Worm (Caenorhabditis elegans) whole organism, L3 larva: ENCODE data around the gene rad-23.

ENCODE experiments used
- R02D3.7 ChIP-seq: fragments of 150-350 bp; optimal IDR thresholded peaks from 2 replicates; lab custom pipeline; 2014; ENCODE audit warnings: missing biosample characterization, missing genetic modification characterization
- ZK546.5 ChIP-seq: sonication (generic microtip); optimal IDR thresholded peaks from 2 replicates; lab custom pipeline; 2017; ENCODE audit warnings: missing biosample characterization, missing genetic modification characterization
- ama-1 ChIP-seq: fragments of 150-350 bp; optimal IDR thresholded peaks from 2 replicates; lab custom pipeline; 2018
- ceh-16 ChIP-seq: sonication (generic microtip); optimal IDR thresholded peaks from 2 replicates; lab custom pipeline; 2017; ENCODE audit warnings: missing biosample characterization, missing genetic modification characterization
- ceh-28 ChIP-seq: fragments of 150-350 bp; optimal IDR thresholded peaks from 2 replicates; lab custom pipeline; 2014; ENCODE audit warnings: missing biosample characterization, missing genetic modification reagents, missing genetic modification characterization
- ceh-82 ChIP-seq: fragments of 150-350 bp; optimal IDR thresholded peaks from 2 replicates; lab custom pipeline; 2014; ENCODE audit warnings: missing biosample characterization, missing genetic modification characterization
- daf-12 ChIP-seq: fragments of 150-350 bp; optimal IDR thresholded peaks from 2 replicates; lab custom pipeline; 2014; ENCODE audit warnings: missing biosample characterization, missing genetic modification reagents, missing genetic modification characterization
- egl-27 ChIP-seq: sonication (generic microtip); optimal IDR thresholded peaks from 4 replicates; lab custom pipeline; 2017; ENCODE audit warnings: missing biosample characterization, missing genetic modification reagents, missing genetic modification characterization
- egl-5 ChIP-seq: fragments of 150-350 bp; optimal IDR thresholded peaks from 2 replicates; lab custom pipeline; 2017; ENCODE audit warnings: missing biosample characterization, missing genetic modification reagents, missing genetic modification characterization, inconsistent platforms
- elt-1 ChIP-seq: fragments of 150-350 bp; optimal IDR thresholded peaks from 2 replicates; lab custom pipeline; 2014; ENCODE audit warnings: missing biosample characterization, missing genetic modification characterization
- elt-2 ChIP-seq: sonication (generic microtip); optimal IDR thresholded peaks from 2 replicates; lab custom pipeline; 2016; ENCODE audit warnings: missing genetic modification reagents, mild to moderate bottlenecking, missing genetic modification characterization, missing compliant biosample characterization
- elt-3 ChIP-seq, 3 experiments: fragments of 150-350 bp in 1 of 3; sonication (generic microtip) in 2 of 3; optimal IDR thresholded peaks; 2 replicates in 2 of 3; 4 replicates in 1 of 3; lab custom pipeline; 2014 to 2017; ENCODE audit warnings: missing biosample characterization in 3 of 3, missing genetic modification characterization in 3 of 3
- fkh-10 ChIP-seq: sonication (generic microtip); optimal IDR thresholded peaks from 2 replicates; lab custom pipeline; 2017; ENCODE audit warnings: missing biosample characterization, missing genetic modification reagents, missing genetic modification characterization
- fkh-2 ChIP-seq: fragments of 150-350 bp; optimal IDR thresholded peaks from 2 replicates; lab custom pipeline; 2014; ENCODE audit warnings: missing biosample characterization, missing genetic modification reagents, missing genetic modification characterization
- fos-1 ChIP-seq: fragments of 150-350 bp; optimal IDR thresholded peaks from 2 replicates; lab custom pipeline; 2014; ENCODE audit warnings: missing biosample characterization, missing genetic modification characterization
- hmg-11 ChIP-seq: sonication (generic microtip); optimal IDR thresholded peaks from 2 replicates; lab custom pipeline; 2016; ENCODE audit warnings: missing genetic modification characterization, missing compliant biosample characterization
- lin-39 ChIP-seq: fragments of 150-350 bp; optimal IDR thresholded peaks from 2 replicates; lab custom pipeline; 2018; ENCODE audit warnings: missing biosample characterization, missing genetic modification reagents, missing genetic modification characterization
- lsy-12 ChIP-seq: sonication (generic microtip); optimal IDR thresholded peaks from 2 replicates; lab custom pipeline; 2016; ENCODE audit warnings: mild to moderate bottlenecking, missing genetic modification characterization, missing compliant biosample characterization
- nfya-1 ChIP-seq: sonication (generic microtip); optimal IDR thresholded peaks from 2 replicates; lab custom pipeline; 2017; ENCODE audit warnings: missing genetic modification characterization, mild to moderate bottlenecking, missing compliant biosample characterization, antibody characterized with exemption, moderate library complexity; ENCODE audit not compliant: insufficient read depth
- nhr-237 ChIP-seq: fragments of 150-350 bp; optimal IDR thresholded peaks from 2 replicates; lab custom pipeline; 2014; ENCODE audit warnings: missing biosample characterization, missing genetic modification characterization
- nhr-25 ChIP-seq: sonication (generic microtip); optimal IDR thresholded peaks from 2 replicates; lab custom pipeline; 2017; ENCODE audit warnings: missing biosample characterization, missing genetic modification characterization
- nhr-28 ChIP-seq: fragments of 150-350 bp; optimal IDR thresholded peaks from 2 replicates; lab custom pipeline; 2014; ENCODE audit warnings: missing biosample characterization, missing genetic modification characterization
- nhr-67 ChIP-seq: fragments of 150-350 bp; optimal IDR thresholded peaks from 2 replicates; lab custom pipeline; 2014; ENCODE audit warnings: missing biosample characterization, missing genetic modification characterization
- nhr-77 ChIP-seq: fragments of 150-350 bp; optimal IDR thresholded peaks from 2 replicates; lab custom pipeline; 2014; ENCODE audit warnings: missing biosample characterization, missing genetic modification characterization
- pha-4 ChIP-seq: fragments of 150-350 bp; optimal IDR thresholded peaks from 2 replicates; lab custom pipeline; 2014; ENCODE audit warnings: missing biosample characterization, missing genetic modification reagents, missing genetic modification characterization
- pqm-1 ChIP-seq: fragments of 150-350 bp; optimal IDR thresholded peaks from 2 replicates; lab custom pipeline; 2017; ENCODE audit warnings: missing biosample characterization, missing genetic modification characterization, inconsistent platforms
- sea-2 ChIP-seq: fragments of 150-350 bp; sonication (generic microtip); optimal IDR thresholded peaks from 4 replicates; lab custom pipeline; 2014; ENCODE audit warnings: missing biosample characterization, missing genetic modification reagents, missing genetic modification characterization
- snpc-4 ChIP-seq: fragments of 150-350 bp; optimal IDR thresholded peaks from 2 replicates; lab custom pipeline; 2014; ENCODE audit warnings: missing biosample characterization, missing genetic modification characterization
- tbx-2 ChIP-seq: sonication (generic microtip); optimal IDR thresholded peaks from 2 replicates; lab custom pipeline; 2016; ENCODE audit warnings: mild to moderate bottlenecking, missing genetic modification characterization, missing compliant biosample characterization
- unc-39 ChIP-seq: sonication (generic microtip); optimal IDR thresholded peaks from 4 replicates; lab custom pipeline; 2017; ENCODE audit warnings: missing biosample characterization, missing genetic modification characterization
- zag-1 ChIP-seq: fragments of 150-350 bp; optimal IDR thresholded peaks from 2 replicates; lab custom pipeline; 2014; ENCODE audit warnings: missing biosample characterization, missing genetic modification characterization
- ztf-11 ChIP-seq: fragments of 150-350 bp; optimal IDR thresholded peaks from 2 replicates; lab custom pipeline; 2014; ENCODE audit warnings: missing biosample characterization, missing genetic modification characterization

The rad-23 gene

ce11 chrII:11629957-11630356 is 22.6 kb downstream of the rad-23 start:
- peak; percentile 15 for TF ChIP-seq egl-5
- TF ChIP-seq fkh-10 (GFP tag; lab: Kevin White, UChicago): no peak
- TF ChIP-seq ama-1 (lab: Kevin White, UChicago): peak; percentile 11
- no peak for TF ChIP-seq ceh-28 (tag; lab: Kevin White, UChicago)

- TF ChIP-seq elt-3 (tag; optimal IDR thresholded peaks at IDR 0.05; lab: Kevin White, UChicago): no peak
- no peak for TF ChIP-seq lsy-12
- no peak for TF ChIP-seq ceh-16 (tag; lab: Kevin White, UChicago)
- TF ChIP-seq lin-39 (tag; lab: Kevin White, UChicago): no peak
- no peak for TF ChIP-seq elt-2 (tag; lab: Kevin White, UChicago)
- TF ChIP-seq ztf-11 (tag; lab: Kevin White, UChicago): no peak
- TF ChIP-seq tbx-2: no peak
- TF ChIP-seq R02D3.7 (tag; lab: Kevin White, UChicago): no peak
- no peak for TF ChIP-seq nhr-28 (tag; lab: Kevin White, UChicago)
- TF ChIP-seq nhr-237 (tag; lab: Kevin White, UChicago): no peak
- no peak for TF ChIP-seq nhr-77 (tag; lab: Kevin White, UChicago)
- TF ChIP-seq ceh-28 (tag; lab: Kevin White, UChicago): no peak
- no peak for TF ChIP-seq fos-1 (tag; lab: Kevin White, UChicago)
- TF ChIP-seq unc-39 (tag; lab: Kevin White, UChicago): no peak
Observed at ce11 chrII:11627904-11628303, 24.6 kb downstream of the rad-23 start.

- TF ChIP-seq nhr-67 (tag; lab: Kevin White, UChicago): no peak
- no peak for TF ChIP-seq fkh-2 (tag; lab: Kevin White, UChicago)
- TF ChIP-seq ZK546.5 (tag; lab: Kevin White, UChicago): no peak
- no peak for TF ChIP-seq elt-1 (tag; lab: Kevin White, UChicago)
- TF ChIP-seq zag-1: no peak
- no peak for TF ChIP-seq ceh-28 (tag; lab: Kevin White, UChicago)
Observed at ce11 chrII:11622605-11623004, 29.9 kb downstream of the rad-23 start.

- no peak for TF ChIP-seq nhr-28 (tag; lab: Kevin White, UChicago)
- no peak for TF ChIP-seq sea-2 (GFP tag; lab: Kevin White, UChicago)
- TF ChIP-seq snpc-4 (tag; lab: Kevin White, UChicago): no peak
- peak; percentile 3 for TF ChIP-seq ceh-82
- peak; percentile 57 for TF ChIP-seq nfya-1 (tag; lab: Kevin White, UChicago)
- no peak for TF ChIP-seq zag-1
- no peak for TF ChIP-seq ztf-11 (tag; lab: Kevin White, UChicago)
- TF ChIP-seq pqm-1 (tag; lab: Kevin White, UChicago): no peak
- no peak for TF ChIP-seq egl-27 (tag; lab: Kevin White, UChicago)
- TF ChIP-seq tbx-2: no peak
- TF ChIP-seq lsy-12: no peak
- no peak for TF ChIP-seq daf-12 (tag; lab: Kevin White, UChicago)
- peak; percentile 48 for TF ChIP-seq lin-39 (tag; lab: Kevin White, UChicago)
- TF ChIP-seq ceh-28 (tag; lab: Kevin White, UChicago): no peak
- peak; percentile 51 for TF ChIP-seq hmg-11 (tag; lab: Kevin White, UChicago)
- TF ChIP-seq nhr-77 (tag; lab: Kevin White, UChicago): no peak
Observed at ce11 chrII:11621576-11621975, 31.0 kb downstream of the rad-23 start.

ce11 chrII:11620630-11621246 is 31.8 kb downstream of the rad-23 start:
- TF ChIP-seq nhr-28 (tag; lab: Kevin White, UChicago): no peak
- TF ChIP-seq nhr-67 (tag; lab: Kevin White, UChicago): no peak
- no peak for TF ChIP-seq elt-3 (tag; optimal IDR thresholded peaks at IDR 0.05; lab: Kevin White, UChicago)
- no peak for TF ChIP-seq ama-1 (lab: Kevin White, UChicago)
- peak; percentile 61 for TF ChIP-seq nhr-25
- peak; percentile 80 for TF ChIP-seq pha-4
